Worm (Caenorhabditis elegans): ENCODE measurements around the gene spc-2.

Gene spc-2

DNA sequence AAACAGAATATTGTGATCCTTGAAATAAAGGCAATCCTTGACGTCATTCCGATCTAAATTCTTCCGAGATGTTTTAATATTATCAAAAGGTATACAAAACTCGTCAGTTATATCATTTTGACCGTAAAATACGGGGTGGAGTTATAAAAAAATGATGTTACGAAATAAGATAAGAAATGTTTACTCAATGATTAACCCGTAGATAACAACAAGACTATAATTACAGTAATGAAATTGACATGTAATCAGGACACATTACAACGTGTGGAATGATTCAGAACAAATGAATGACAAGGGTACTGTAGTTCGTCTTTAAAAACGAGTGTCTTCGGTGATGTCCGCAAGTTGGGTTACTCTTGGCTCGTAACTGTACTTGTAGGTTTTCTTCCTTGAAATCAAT is 56.1 kb downstream of the spc-2 start, which contains the start of gene tsp-2:
tsp-2 (minus strand) TSS at position 109 of the 400 bp plus-strand sequence.
- TF ChIP-seq lsy-2 (tag; optimal IDR thresholded peaks at IDR 0.05) (peak in 1 of 2 experiments; percentile 2), alr-1 (tag; optimal IDR thresholded peaks at IDR 0.05) (no peak), fos-1 (tag; optimal IDR thresholded peaks at IDR 0.05) (peak; percentile 93), gmeb-1 (tag; optimal IDR thresholded peaks at IDR 0.05) (peak; percentile 3)

All from whole organism, L2 larva.